Worm (Caenorhabditis elegans): ENCODE measurements around the gene lmd-5.

ce11 chrV:7085518-7086104 is 37.8 kb upstream of the lmd-5 start, which contains the start of gene VC5.2:
- TF ChIP-seq nhr-232 (tag; optimal IDR thresholded peaks at IDR 0.05): no peak
- no peak for TF ChIP-seq fkh-10 (GFP tag; optimal IDR thresholded peaks at IDR 0.05)
- no peak for TF ChIP-seq hlh-30 (tag; optimal IDR thresholded peaks at IDR 0.05; ENCODE audit: insufficient read depth)
- no peak for TF ChIP-seq ceh-9 (tag; optimal IDR thresholded peaks at IDR 0.05)
- no peak for TF ChIP-seq nhr-11 (tag; optimal IDR thresholded peaks at IDR 0.05)
- no peak for TF ChIP-seq K02D7.2 (tag; optimal IDR thresholded peaks at IDR 0.05)
- TF ChIP-seq syd-9 (tag; optimal IDR thresholded peaks at IDR 0.05): no peak
- no peak for TF ChIP-seq sox-4 (tag; optimal IDR thresholded peaks at IDR 0.05)
- no peak for TF ChIP-seq ama-1 (optimal IDR thresholded peaks at IDR 0.05)
- TF ChIP-seq che-1 (tag; optimal IDR thresholded peaks at IDR 0.05): no peak
- no peak for TF ChIP-seq pat-9 (tag; optimal IDR thresholded peaks at IDR 0.05)
